Worm (Caenorhabditis elegans) whole organism, midembryonic: Measurements from ENCODE around the gene W06H8.2.

ENCODE experiments used
- T22C8.4 ChIP-seq: fragments of 200-800 bp; sonication (Bioruptor generic); IDR thresholded peaks from 2 replicates; pipeline ENCODE4 v1.3.6; 2022; ENCODE audit warnings: missing genetic modification characterization, missing compliant biosample characterization
- flt-1 ChIP-seq: fragments of 200-800 bp; sonication (Bioruptor generic); IDR thresholded peaks from 2 replicates; pipeline ENCODE4 v1.3.6; 2022; ENCODE audit warnings: missing genetic modification characterization, missing compliant biosample characterization
- klf-2 ChIP-seq: fragments of 200-800 bp; sonication (Bioruptor generic); conservative IDR thresholded peaks from 2 replicates; pipeline ENCODE4 v1.3.6; 2022; ENCODE audit warnings: missing genetic modification reagents, missing genetic modification characterization, missing compliant biosample characterization
- med-1 ChIP-seq: sonication (generic microtip); optimal IDR thresholded peaks from 2 replicates; lab custom pipeline; 2017; ENCODE audit warnings: missing genetic modification characterization, mild to moderate bottlenecking, missing compliant biosample characterization, antibody characterized with exemption, missing genetic modification reagents; ENCODE audit not compliant: insufficient read depth
- ref-1 ChIP-seq: fragments of 200-800 bp; sonication (Bioruptor generic); conservative IDR thresholded peaks from 2 replicates; pipeline ENCODE4 v1.3.6; 2022; ENCODE audit warnings: missing genetic modification reagents, missing genetic modification characterization, missing compliant biosample characterization
- tab-1 ChIP-seq: fragments of 200-800 bp; sonication (Bioruptor generic); IDR thresholded peaks from 2 replicates; pipeline ENCODE4 v1.3.6; 2022; ENCODE audit warnings: missing genetic modification characterization, missing compliant biosample characterization
- ztf-23 ChIP-seq: fragments of 200-800 bp; sonication (Bioruptor generic); IDR thresholded peaks from 2 replicates; pipeline ENCODE4 v1.3.6; 2022; ENCODE audit warnings: missing genetic modification reagents, missing genetic modification characterization, missing compliant biosample characterization
- ztf-29 ChIP-seq: fragments of 200-800 bp; sonication (Bioruptor generic); IDR thresholded peaks from 2 replicates; pipeline ENCODE4 v1.3.6; 2022; ENCODE audit warnings: missing genetic modification reagents, missing genetic modification characterization, missing compliant biosample characterization

ce11 chrV:6234876-6235275 is 28.3 kb downstream of the W06H8.2 start, which contains the start of gene K08B12.3:
- TF ChIP-seq flt-1 (GFP tag; lab: Robert Waterston, UW) (no peak), ztf-23 (GFP tag; lab: Robert Waterston, UW) (no peak), med-1 (GFP tag; lab: Kevin White, UChicago) (no peak), ref-1 (GFP tag; lab: Robert Waterston, UW) (no peak), ztf-29 (GFP tag; lab: Robert Waterston, UW) (no peak), T22C8.4 (no peak), klf-2 (no peak), tab-1 (GFP tag; lab: Robert Waterston, UW) (no peak)
